Worm (Caenorhabditis elegans): ENCODE results near the gene twk-9.
"Not testable (repeated sequence)": the region's sequence is repeated elsewhere in the genome, so short reads cannot be mapped to it uniquely, and the experiment has no call there.

ce11 chrIV:9740851-9741549 lies 48.0 kb downstream of the twk-9 start, which contains the start of gene gln-6:
- TF ChIP-seq ZK546.5 (tag; optimal IDR thresholded peaks at IDR 0.05); eor-1 (tag; optimal IDR thresholded peaks at IDR 0.05); lin-15B (tag; optimal IDR thresholded peaks at IDR 0.05); nhr-28 (tag; optimal IDR thresholded peaks at IDR 0.05); nhr-76 (tag; optimal IDR thresholded peaks at IDR 0.05); snpc-4 (tag; optimal IDR thresholded peaks at IDR 0.05); unc-62 (GFP tag; optimal IDR thresholded peaks at IDR 0.05); lin-39 (tag; optimal IDR thresholded peaks at IDR 0.05); pqm-1 (tag; optimal IDR thresholded peaks at IDR 0.05); nhr-11 (tag; optimal IDR thresholded peaks at IDR 0.05); ztf-4 (tag; optimal IDR thresholded peaks at IDR 0.05); pha-4 (tag; optimal IDR thresholded peaks at IDR 0.05); sea-2 (GFP tag; optimal IDR thresholded peaks at IDR 0.05): not testable (repeated sequence)
